Fruit fly (Drosophila melanogaster): ENCODE measurements around the gene CG10365.

The CG10365 gene

DNA sequence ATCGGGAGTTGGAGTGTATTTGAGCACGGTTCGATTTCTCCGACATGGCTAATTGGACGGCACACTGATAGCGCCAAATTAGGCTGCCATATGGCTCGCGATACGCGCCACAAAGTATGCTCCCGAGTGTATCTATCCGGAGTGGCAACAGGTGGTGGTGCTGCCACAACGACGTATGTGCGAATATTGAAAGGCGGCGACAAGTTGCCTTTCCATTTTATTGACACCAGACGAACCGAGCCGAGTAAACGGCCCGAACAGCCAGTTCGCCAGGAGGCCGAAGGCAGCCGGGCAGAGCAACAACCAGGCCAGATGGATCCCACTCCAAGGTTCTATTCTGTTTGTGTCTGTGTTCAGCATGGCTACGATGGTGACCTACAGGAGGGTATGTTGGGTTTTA lies 24.3 kb upstream of the CG10365 start, which contains the start of gene prt:
prt (minus strand) TSS at position 193 of the 400 bp plus-strand sequence.
- TF ChIP-seq pan (optimal IDR thresholded peaks at IDR 0.05) (no peak), usp (GFP tag; optimal IDR thresholded peaks at IDR 0.05) (no peak), CG8478 (optimal IDR thresholded peaks at IDR 0.05) (no peak), EcR (GFP tag; optimal IDR thresholded peaks at IDR 0.05) (no peak), psq (optimal IDR thresholded peaks at IDR 0.05) (no peak), Dll (optimal IDR thresholded peaks at IDR 0.05) (no peak)

DNA sequence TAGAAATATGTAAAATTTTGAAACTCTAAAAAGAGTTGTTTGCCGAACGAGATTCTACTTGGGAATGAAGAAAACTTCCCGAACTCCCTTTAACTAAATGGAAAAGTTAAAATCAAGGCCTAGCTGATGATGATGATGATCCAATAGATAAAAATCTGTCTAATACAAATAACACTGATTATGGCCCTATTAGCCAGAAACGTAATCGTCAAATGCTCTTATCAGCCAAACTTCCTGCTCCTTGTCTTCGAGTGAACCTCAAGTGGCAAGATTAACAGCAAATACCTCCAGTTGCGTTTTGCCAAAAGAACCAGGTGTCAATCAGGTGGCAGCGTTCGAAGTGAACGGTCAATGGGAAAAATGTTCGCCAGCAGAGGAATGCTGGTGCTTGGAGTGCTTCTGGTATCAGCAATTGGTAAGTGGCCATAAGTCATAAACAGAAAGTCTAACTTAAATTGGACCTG lies 22.8 kb upstream of the CG10365 start, which contains the start of the genes CG31468 and Gba1a:
CG31468 (minus strand) TSS at position 51 of the 464 bp plus-strand sequence.
Gba1a (plus strand) TSS at position 318 of the 464 bp plus-strand sequence.
- TF ChIP-seq psq (optimal IDR thresholded peaks at IDR 0.05) (no peak), usp (GFP tag; optimal IDR thresholded peaks at IDR 0.05) (no peak), pan (optimal IDR thresholded peaks at IDR 0.05) (no peak), Dll (optimal IDR thresholded peaks at IDR 0.05) (no peak), CG8478 (optimal IDR thresholded peaks at IDR 0.05) (no peak), EcR (GFP tag; optimal IDR thresholded peaks at IDR 0.05) (no peak)

DNA sequence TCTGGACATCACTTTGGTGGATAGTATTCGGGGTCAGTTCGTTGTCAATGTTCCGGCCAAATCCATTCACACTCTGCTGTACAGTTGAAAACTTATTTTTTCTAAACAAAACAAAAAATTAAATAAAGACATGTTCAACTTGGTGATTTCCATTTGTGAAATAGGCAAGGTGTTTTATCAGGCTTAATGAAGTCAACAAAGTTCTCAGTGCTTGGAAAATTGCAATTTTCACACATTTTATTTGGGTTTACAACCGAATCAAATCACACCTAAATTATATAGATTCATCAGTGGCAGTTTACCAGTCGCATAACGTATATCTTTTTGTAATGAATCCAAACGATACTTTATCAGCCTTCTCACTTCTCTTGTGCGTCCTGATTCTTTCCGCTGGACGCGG lies 20.7 kb upstream of the CG10365 start, which contains the start of gene Qsox4:
Qsox4 (plus strand) TSS at position 301 of the 400 bp plus-strand sequence.
- TF ChIP-seq Dll (optimal IDR thresholded peaks at IDR 0.05) (no peak), CG8478 (optimal IDR thresholded peaks at IDR 0.05) (no peak), usp (GFP tag; optimal IDR thresholded peaks at IDR 0.05) (no peak), psq (optimal IDR thresholded peaks at IDR 0.05) (no peak), pan (optimal IDR thresholded peaks at IDR 0.05) (no peak), EcR (GFP tag; optimal IDR thresholded peaks at IDR 0.05) (no peak)

DNA sequence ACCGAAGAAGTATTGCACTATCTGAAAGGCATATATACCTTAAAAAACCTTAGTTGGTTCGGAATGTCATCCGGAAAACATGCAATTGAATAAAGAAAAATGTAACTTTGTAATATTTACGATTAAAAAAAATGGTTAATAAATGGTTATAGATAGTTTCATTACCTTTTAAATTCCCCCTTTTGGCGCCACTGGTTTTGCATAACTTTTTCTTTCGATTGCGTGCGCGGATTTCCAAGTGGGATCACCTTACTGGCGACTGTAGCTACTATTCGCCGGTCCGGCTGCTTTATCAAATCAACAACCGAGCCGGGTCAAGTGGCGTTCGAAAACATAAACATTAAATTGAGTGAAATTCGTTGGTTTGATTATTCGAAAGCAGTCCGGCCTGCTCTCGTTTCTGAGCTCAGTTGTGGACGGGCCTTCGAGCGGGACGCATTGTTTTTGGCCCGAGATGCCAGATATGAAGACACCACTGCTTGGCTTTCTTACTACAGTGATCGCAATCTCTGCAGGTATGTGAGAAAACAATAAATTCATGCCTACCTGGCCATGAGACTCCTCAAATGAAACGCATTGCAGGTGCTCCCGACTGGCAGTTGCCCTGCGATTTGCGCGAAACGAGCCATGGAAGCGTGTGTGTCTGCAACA lies 18.6 kb upstream of the CG10365 start, which contains the start of gene Gba1b:
Gba1b (plus strand) TSS at position 422 of the 651 bp plus-strand sequence.
- no peak for TF ChIP-seq CG8478 (optimal IDR thresholded peaks at IDR 0.05)
- no peak for TF ChIP-seq EcR (GFP tag; optimal IDR thresholded peaks at IDR 0.05)
- no peak for TF ChIP-seq usp (GFP tag; optimal IDR thresholded peaks at IDR 0.05)
- no peak for TF ChIP-seq Dll (optimal IDR thresholded peaks at IDR 0.05)
- TF ChIP-seq psq (optimal IDR thresholded peaks at IDR 0.05), result no peak
- TF ChIP-seq pan (optimal IDR thresholded peaks at IDR 0.05), result no peak

DNA sequence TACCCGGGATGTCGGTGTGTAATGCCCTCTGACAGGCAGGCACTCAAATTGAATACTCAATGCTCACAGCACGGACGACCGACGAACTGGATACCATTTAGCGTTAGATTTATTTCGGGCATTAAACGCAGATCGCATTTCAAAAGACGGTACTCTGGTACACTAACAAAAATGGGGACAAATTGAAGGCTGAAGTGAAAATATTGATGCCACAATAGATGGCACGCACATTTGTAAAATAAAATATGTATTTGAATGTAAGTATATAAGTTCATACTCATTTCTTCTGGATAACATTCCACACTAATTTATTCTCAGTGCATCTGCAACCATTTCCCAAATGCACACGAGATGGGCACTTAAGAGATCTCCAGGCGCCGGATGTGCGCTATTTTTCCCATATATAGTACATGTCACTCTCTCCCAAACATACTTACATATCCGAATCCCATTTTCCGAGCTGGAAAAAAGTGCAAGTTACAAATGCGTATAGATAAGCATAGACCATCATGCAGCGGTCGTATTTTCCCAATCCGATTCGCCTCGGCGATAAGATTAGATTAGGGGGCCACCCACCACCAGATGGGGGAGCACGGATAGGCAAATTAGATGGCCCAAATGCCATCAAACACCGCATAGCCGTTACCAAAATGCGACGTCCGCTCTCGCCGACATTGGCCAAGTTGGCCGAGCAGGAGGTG lies 13.5 kb upstream of the CG10365 start, which contains the start of gene CG10301:
CG10301 (plus strand) TSS at position 651 of the 701 bp plus-strand sequence.
- TF ChIP-seq usp (GFP tag; optimal IDR thresholded peaks at IDR 0.05) (no peak), psq (optimal IDR thresholded peaks at IDR 0.05) (no peak), Dll (optimal IDR thresholded peaks at IDR 0.05) (no peak), EcR (GFP tag; optimal IDR thresholded peaks at IDR 0.05) (no peak), CG8478 (optimal IDR thresholded peaks at IDR 0.05) (no peak), pan (optimal IDR thresholded peaks at IDR 0.05) (no peak)

DNA sequence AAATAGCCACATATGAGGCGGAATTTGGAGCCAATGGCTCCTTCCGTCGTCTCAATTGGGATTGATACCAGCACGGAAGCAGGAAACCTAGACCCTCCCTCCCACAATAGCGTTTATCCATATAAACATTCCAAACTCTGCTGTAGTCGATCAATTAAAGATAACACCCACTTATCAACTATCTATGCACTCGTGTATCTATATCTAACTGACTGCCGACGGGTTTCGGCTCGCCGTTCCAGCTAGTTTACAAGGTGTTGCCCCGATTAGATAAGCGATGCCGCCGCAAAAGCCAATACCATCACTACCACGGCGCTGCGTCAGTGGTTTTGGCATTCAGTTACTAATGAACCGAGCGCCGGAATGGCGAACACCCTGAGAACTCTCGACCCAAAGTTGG lies 11.9 kb upstream of the CG10365 start, which contains the start of gene CG10300:
CG10300 (plus strand) TSS at position 333 of the 400 bp plus-strand sequence.
- TF ChIP-seq psq (optimal IDR thresholded peaks at IDR 0.05), result no peak
- no peak for TF ChIP-seq CG8478 (optimal IDR thresholded peaks at IDR 0.05)
- no peak for TF ChIP-seq Dll (optimal IDR thresholded peaks at IDR 0.05)
- TF ChIP-seq usp (GFP tag; optimal IDR thresholded peaks at IDR 0.05), result no peak
- no peak for TF ChIP-seq pan (optimal IDR thresholded peaks at IDR 0.05)
- TF ChIP-seq EcR (GFP tag; optimal IDR thresholded peaks at IDR 0.05), result no peak

DNA sequence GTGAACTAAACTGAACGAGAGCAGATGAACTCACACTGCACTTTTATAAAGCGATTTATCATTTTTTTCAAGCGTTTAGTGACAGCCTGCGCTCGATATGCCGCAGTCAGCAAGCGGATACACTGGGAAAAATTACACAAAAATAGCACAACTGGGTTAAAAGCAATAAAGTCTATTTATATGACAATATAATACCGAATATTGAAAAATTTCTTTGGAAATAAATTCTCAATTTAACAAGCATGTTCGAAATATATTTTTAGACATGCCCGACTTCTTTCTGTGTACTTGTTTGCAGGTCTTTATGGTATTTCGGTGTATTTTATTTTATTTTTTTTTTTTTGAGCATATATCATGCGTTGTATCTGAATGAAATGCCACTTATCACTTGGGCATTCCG lies 9.2 kb upstream of the CG10365 start:
- TF ChIP-seq psq (optimal IDR thresholded peaks at IDR 0.05) (no peak), EcR (GFP tag; optimal IDR thresholded peaks at IDR 0.05) (no peak), Dll (optimal IDR thresholded peaks at IDR 0.05) (no peak), pan (optimal IDR thresholded peaks at IDR 0.05) (no peak), CG8478 (optimal IDR thresholded peaks at IDR 0.05) (no peak), usp (GFP tag; optimal IDR thresholded peaks at IDR 0.05) (no peak)

DNA sequence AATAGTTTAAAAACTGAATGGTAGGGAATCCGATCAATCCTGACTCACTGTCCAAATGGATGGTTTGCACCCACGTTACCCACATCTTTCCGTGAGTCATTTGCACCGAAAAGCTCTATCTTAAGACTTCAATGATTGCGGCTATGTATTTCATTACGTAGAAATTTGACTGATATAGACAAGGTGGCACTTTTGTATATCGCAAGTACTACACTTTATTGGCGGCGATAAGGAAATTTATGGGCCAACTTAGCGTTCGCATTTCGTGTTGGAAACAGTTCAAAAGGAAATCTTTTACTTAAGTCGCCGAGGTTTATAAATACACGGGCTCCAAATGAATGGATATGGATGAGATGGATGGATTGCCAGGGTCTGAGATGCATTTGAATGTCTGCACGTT lies 8.3 kb upstream of the CG10365 start:
- TF ChIP-seq CG8478 (optimal IDR thresholded peaks at IDR 0.05) (no peak), Dll (optimal IDR thresholded peaks at IDR 0.05) (no peak), EcR (GFP tag; optimal IDR thresholded peaks at IDR 0.05) (no peak), usp (GFP tag; optimal IDR thresholded peaks at IDR 0.05) (no peak), pan (optimal IDR thresholded peaks at IDR 0.05) (no peak), psq (optimal IDR thresholded peaks at IDR 0.05) (no peak)

DNA sequence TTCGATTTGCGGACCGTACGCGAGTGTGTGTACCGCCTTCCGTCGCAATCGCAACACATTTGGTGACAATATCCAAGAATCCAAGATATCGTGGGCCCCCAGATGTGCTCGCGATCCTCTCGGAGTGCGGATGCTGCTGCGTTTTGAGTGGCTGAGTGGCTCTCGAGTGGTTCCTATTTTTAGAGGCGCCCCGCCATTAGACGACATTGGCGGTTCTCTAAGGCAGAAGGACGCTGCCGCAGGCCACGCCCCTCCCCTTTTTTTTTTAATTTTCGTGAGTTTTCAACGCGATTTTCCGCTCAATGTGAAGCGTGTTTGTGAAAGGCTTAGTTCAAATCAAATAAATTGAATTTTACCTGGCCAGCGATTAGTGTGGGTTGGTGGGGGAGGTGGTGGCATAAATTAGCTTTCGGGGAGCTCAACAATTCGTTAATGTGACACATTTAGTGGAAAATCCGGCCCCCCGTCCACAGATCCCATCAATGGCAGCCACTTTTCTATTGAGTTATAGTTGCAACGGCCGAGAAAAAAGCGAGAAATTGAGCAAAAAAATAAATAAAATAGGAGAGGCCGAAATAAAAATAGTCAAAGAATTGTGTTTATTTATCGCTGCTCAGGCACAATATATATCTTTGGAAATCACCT lies 4.7 kb upstream of the CG10365 start, which contains the start of gene nau:
nau (minus strand) TSS at position 61 of the 645 bp plus-strand sequence.
- TF ChIP-seq EcR (GFP tag; optimal IDR thresholded peaks at IDR 0.05) (no peak), usp (GFP tag; optimal IDR thresholded peaks at IDR 0.05) (no peak), pan (optimal IDR thresholded peaks at IDR 0.05) (no peak), Dll (optimal IDR thresholded peaks at IDR 0.05) (no peak), CG8478 (optimal IDR thresholded peaks at IDR 0.05) (no peak), psq (optimal IDR thresholded peaks at IDR 0.05) (no peak)

DNA sequence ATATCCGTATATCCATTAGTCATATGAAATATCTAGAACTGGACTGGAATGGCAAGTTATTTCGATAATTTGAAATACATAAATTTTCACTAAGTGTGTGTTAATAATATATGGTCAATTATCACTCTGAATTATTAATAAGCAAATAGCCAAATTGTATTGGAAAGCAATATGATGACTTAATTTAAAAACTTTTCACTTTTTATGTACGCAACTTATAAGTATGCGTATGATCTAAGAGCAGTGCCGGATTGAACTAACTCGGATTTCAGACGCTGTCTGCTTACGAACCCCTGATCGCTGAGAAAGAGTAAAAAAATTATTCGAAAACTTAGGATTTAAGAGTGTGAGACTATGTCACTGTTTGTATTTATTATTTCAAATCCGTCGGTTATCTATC lies 1.6 kb upstream of the CG10365 start, which contains the start of gene CG10232:
CG10232 (minus strand) TSS at position 101 of the 400 bp plus-strand sequence.
- TF ChIP-seq Dll (optimal IDR thresholded peaks at IDR 0.05) (no peak), pan (optimal IDR thresholded peaks at IDR 0.05) (no peak), EcR (GFP tag; optimal IDR thresholded peaks at IDR 0.05) (no peak), usp (GFP tag; optimal IDR thresholded peaks at IDR 0.05) (no peak), CG8478 (optimal IDR thresholded peaks at IDR 0.05) (no peak), psq (optimal IDR thresholded peaks at IDR 0.05) (no peak)

DNA sequence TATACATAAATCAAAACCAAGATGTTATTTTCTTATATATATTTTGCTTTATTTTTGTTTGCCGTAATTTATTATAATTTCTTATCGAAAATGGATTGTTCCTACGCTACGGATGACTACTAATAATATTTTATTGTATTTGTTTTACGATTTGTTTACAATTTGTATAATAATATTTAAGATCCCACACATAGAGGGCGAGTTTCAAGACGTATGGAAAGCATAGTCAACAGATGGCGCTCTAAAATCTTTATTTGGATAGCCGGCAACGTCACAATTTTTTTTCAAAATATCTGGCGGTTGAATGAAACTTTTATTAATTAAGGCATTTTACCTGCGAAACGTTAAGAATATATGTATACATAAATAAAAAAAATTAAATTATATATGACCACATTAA lies 1.2 kb upstream of the CG10365 start:
- TF ChIP-seq CG8478 (optimal IDR thresholded peaks at IDR 0.05), result no peak
- TF ChIP-seq Dll (optimal IDR thresholded peaks at IDR 0.05), result no peak
- TF ChIP-seq EcR (GFP tag; optimal IDR thresholded peaks at IDR 0.05), result no peak
- TF ChIP-seq psq (optimal IDR thresholded peaks at IDR 0.05), result no peak
